Fruit fly (Drosophila melanogaster): ENCODE results near the gene CG14219.

CG14219 gene

dm6 chrX:19577940-19578632 lies 11.9 kb downstream of the CG14219 start:
- TF ChIP-seq noc (tag; optimal IDR thresholded peaks at IDR 0.05) = no peak

- TF ChIP-seq noc (tag; optimal IDR thresholded peaks at IDR 0.05) = no peak
Observed at dm6 chrX:19573687-19574086, 16.3 kb downstream of the CG14219 start.

- TF ChIP-seq noc (tag; optimal IDR thresholded peaks at IDR 0.05) = no peak
Observed at dm6 chrX:19565714-19566316, 24.2 kb downstream of the CG14219 start, which contains the start of the genes Grip84 and car. Gene Grip84 (minus strand): TSS chrX:19565764. Gene car (plus strand): TSS chrX:19566019.

- no peak for TF ChIP-seq noc (tag; optimal IDR thresholded peaks at IDR 0.05)
Observed at dm6 chrX:19549570-19549969, 40.4 kb downstream of the CG14219 start.

dm6 chrX:19548438-19548837 lies 41.5 kb downstream of the CG14219 start:
- TF ChIP-seq noc (tag; optimal IDR thresholded peaks at IDR 0.05) = no peak

dm6 chrX:19547382-19547781 lies 42.6 kb downstream of the CG14219 start, which contains the start of gene CG32532:
Gene CG32532 (minus strand): TSS chrX:19547482.
- no peak for TF ChIP-seq noc (tag; optimal IDR thresholded peaks at IDR 0.05)

dm6 chrX:19546658-19547038 lies 43.3 kb downstream of the CG14219 start:
- no peak for TF ChIP-seq noc (tag; optimal IDR thresholded peaks at IDR 0.05)

dm6 chrX:19545865-19546657 lies 43.9 kb downstream of the CG14219 start:
- no peak for TF ChIP-seq noc (tag; optimal IDR thresholded peaks at IDR 0.05)

Measured in whole organism, larva.